Worm (Caenorhabditis elegans) whole organism, midembryonic: Measurements from ENCODE around the gene F20D6.1.

Source experiments
- T22C8.4 ChIP-seq: fragments of 200-800 bp; sonication (Bioruptor generic); IDR thresholded peaks from 2 replicates; pipeline ENCODE4 v1.3.6; 2022; ENCODE audit warnings: missing genetic modification characterization, missing compliant biosample characterization
- cog-1 ChIP-seq: sonication (generic microtip); optimal IDR thresholded peaks from 2 replicates; lab custom pipeline; 2016; ENCODE audit warnings: missing genetic modification characterization, missing compliant biosample characterization
- flt-1 ChIP-seq: fragments of 200-800 bp; sonication (Bioruptor generic); IDR thresholded peaks from 2 replicates; pipeline ENCODE4 v1.3.6; 2022; ENCODE audit warnings: missing genetic modification characterization, missing compliant biosample characterization
- klf-2 ChIP-seq: fragments of 200-800 bp; sonication (Bioruptor generic); conservative IDR thresholded peaks from 2 replicates; pipeline ENCODE4 v1.3.6; 2022; ENCODE audit warnings: missing genetic modification reagents, missing genetic modification characterization, missing compliant biosample characterization
- med-1 ChIP-seq: sonication (generic microtip); optimal IDR thresholded peaks from 2 replicates; lab custom pipeline; 2017; ENCODE audit warnings: missing genetic modification characterization, mild to moderate bottlenecking, missing compliant biosample characterization, antibody characterized with exemption, missing genetic modification reagents; ENCODE audit not compliant: insufficient read depth
- ref-1 ChIP-seq: fragments of 200-800 bp; sonication (Bioruptor generic); conservative IDR thresholded peaks from 2 replicates; pipeline ENCODE4 v1.3.6; 2022; ENCODE audit warnings: missing genetic modification reagents, missing genetic modification characterization, missing compliant biosample characterization
- tab-1 ChIP-seq: fragments of 200-800 bp; sonication (Bioruptor generic); IDR thresholded peaks from 2 replicates; pipeline ENCODE4 v1.3.6; 2022; ENCODE audit warnings: missing genetic modification characterization, missing compliant biosample characterization
- ztf-23 ChIP-seq: fragments of 200-800 bp; sonication (Bioruptor generic); IDR thresholded peaks from 2 replicates; pipeline ENCODE4 v1.3.6; 2022; ENCODE audit warnings: missing genetic modification reagents, missing genetic modification characterization, missing compliant biosample characterization
- ztf-29 ChIP-seq: fragments of 200-800 bp; sonication (Bioruptor generic); IDR thresholded peaks from 2 replicates; pipeline ENCODE4 v1.3.6; 2022; ENCODE audit warnings: missing genetic modification reagents, missing genetic modification characterization, missing compliant biosample characterization

- TF ChIP-seq ztf-29 (GFP tag; lab: Robert Waterston, UW) (no peak), cog-1 (tag; lab: Kevin White, UChicago) (no peak), flt-1 (GFP tag; lab: Robert Waterston, UW) (no peak), ref-1 (GFP tag; lab: Robert Waterston, UW) (no peak), klf-2 (GFP tag; lab: Robert Waterston, UW) (no peak), med-1 (GFP tag; lab: Kevin White, UChicago) (no peak), ztf-23 (GFP tag; lab: Robert Waterston, UW) (no peak), T22C8.4 (no peak), tab-1 (GFP tag; lab: Robert Waterston, UW) (no peak)
Measured at ce11 chrV:8190430-8190829, at the start of gene F20D6.1.
